Worm (Caenorhabditis elegans) whole organism, L1 larva: ENCODE results near the gene Y105C5A.1270.
A peak's percentile ranks its signal among the peaks of the same experiment; 100 is the strongest.

Experiments used
- C04F5.9 ChIP-seq: sonication (generic microtip); optimal IDR thresholded peaks from 2 replicates; lab custom pipeline; 2016; ENCODE audit warnings: missing genetic modification characterization, missing compliant biosample characterization
- C16A3.4 ChIP-seq: fragments of 150-350 bp; optimal IDR thresholded peaks from 2 replicates; lab custom pipeline; 2014; ENCODE audit warnings: missing biosample characterization, missing genetic modification characterization
- F16B12.6 ChIP-seq: fragments of 150-350 bp; optimal IDR thresholded peaks from 2 replicates; lab custom pipeline; 2014; ENCODE audit warnings: missing biosample characterization, missing genetic modification characterization
- aly-2 ChIP-seq: fragments of 150-350 bp; optimal IDR thresholded peaks from 2 replicates; lab custom pipeline; 2014; ENCODE audit warnings: missing biosample characterization, missing genetic modification characterization
- ama-1 ChIP-seq: fragments of 150-350 bp; optimal IDR thresholded peaks from 2 replicates; lab custom pipeline; 2014
- blmp-1 ChIP-seq: fragments of 150-350 bp; optimal IDR thresholded peaks from 2 replicates; lab custom pipeline; 2014; ENCODE audit warnings: missing biosample characterization, missing genetic modification characterization
- ceh-88 ChIP-seq: fragments of 200-800 bp; sonication (Bioruptor generic); IDR thresholded peaks from 2 replicates; pipeline ENCODE4 v1.3.6; 2022; ENCODE audit warnings: missing genetic modification characterization, missing compliant biosample characterization
- dsc-1 ChIP-seq: sonication (generic microtip); optimal IDR thresholded peaks from 2 replicates; lab custom pipeline; 2016; ENCODE audit warnings: mild to moderate bottlenecking, missing genetic modification characterization, missing compliant biosample characterization
- elt-3 ChIP-seq, 6 experiments: fragments of 150-350 bp in 1 of 6; sonication (generic microtip); optimal IDR thresholded peaks; 2 replicates each; lab custom pipeline; 2017 to 2018; ENCODE audit warnings: missing biosample characterization in 6 of 6, missing genetic modification characterization in 6 of 6, inconsistent platforms in 1 of 6
- fkh-10 ChIP-seq: sonication (generic microtip); optimal IDR thresholded peaks from 2 replicates; lab custom pipeline; 2017; ENCODE audit warnings: missing biosample characterization, missing genetic modification reagents, missing genetic modification characterization
- fos-1 ChIP-seq: fragments of 150-350 bp; optimal IDR thresholded peaks from 2 replicates; lab custom pipeline; 2014; ENCODE audit warnings: missing biosample characterization, missing genetic modification characterization
- irx-1 ChIP-seq: sonication (generic microtip); optimal IDR thresholded peaks from 2 replicates; lab custom pipeline; 2016; ENCODE audit warnings: missing genetic modification characterization, missing compliant biosample characterization
- isw-1 ChIP-seq: fragments of 200-800 bp; sonication (Bioruptor generic); IDR thresholded peaks from 2 replicates; pipeline ENCODE4 v1.3.6; 2022; ENCODE audit warnings: missing genetic modification characterization, missing compliant biosample characterization
- jun-1 ChIP-seq: fragments of 150-350 bp; optimal IDR thresholded peaks from 2 replicates; lab custom pipeline; 2014; ENCODE audit warnings: missing biosample characterization, missing genetic modification reagents, missing genetic modification characterization
- lin-14 ChIP-seq: fragments of 200-800 bp; sonication (Bioruptor generic); optimal IDR thresholded peaks from 2 replicates; lab custom pipeline; 2018; ENCODE audit warnings: mild to moderate bottlenecking, missing genetic modification characterization, moderate library complexity, missing compliant biosample characterization
- lin-15B ChIP-seq: fragments of 150-350 bp; sonication (generic microtip); optimal IDR thresholded peaks from 3 replicates; lab custom pipeline; 2014; ENCODE audit warnings: missing biosample characterization, missing genetic modification characterization
- lin-35 ChIP-seq, 2 experiments: fragments of 150-350 bp; optimal IDR thresholded peaks; 2 replicates each; lab custom pipeline; 2014; ENCODE audit warnings: missing biosample characterization in 2 of 2, missing genetic modification characterization in 2 of 2, missing genetic modification reagents in 2 of 2
- lsy-2 ChIP-seq, 2 experiments: fragments of 150-350 bp; optimal IDR thresholded peaks; 2 replicates each; lab custom pipeline; 2014; ENCODE audit warnings: missing biosample characterization in 2 of 2, missing genetic modification characterization in 2 of 2
- mab-9 ChIP-seq: fragments of 200-800 bp; sonication (Bioruptor generic); IDR thresholded peaks from 2 replicates; pipeline ENCODE4 v1.3.6; 2022; ENCODE audit warnings: missing genetic modification reagents, missing genetic modification characterization, missing compliant biosample characterization
- nhr-12 ChIP-seq: sonication (generic microtip); optimal IDR thresholded peaks from 2 replicates; lab custom pipeline; 2017; ENCODE audit warnings: missing biosample characterization, missing genetic modification characterization
- nhr-20 ChIP-seq: sonication (generic microtip); optimal IDR thresholded peaks from 2 replicates; lab custom pipeline; 2016; ENCODE audit warnings: mild to moderate bottlenecking, missing genetic modification characterization, missing compliant biosample characterization
- nhr-77 ChIP-seq: fragments of 150-350 bp; optimal IDR thresholded peaks from 2 replicates; lab custom pipeline; 2014; ENCODE audit warnings: missing biosample characterization, missing genetic modification characterization
- nhr-90 ChIP-seq: sonication (generic microtip); optimal IDR thresholded peaks from 2 replicates; lab custom pipeline; 2016; ENCODE audit warnings: mild to moderate bottlenecking, missing genetic modification characterization, missing compliant biosample characterization; ENCODE audit not compliant: poor library complexity
- pag-3 ChIP-seq: sonication (generic microtip); optimal IDR thresholded peaks from 2 replicates; lab custom pipeline; 2017; ENCODE audit warnings: missing genetic modification characterization, mild to moderate bottlenecking, missing compliant biosample characterization, antibody characterized with exemption, borderline replicate concordance; ENCODE audit not compliant: insufficient read depth
- pax-3 ChIP-seq: fragments of 200-800 bp; sonication (Bioruptor generic); optimal IDR thresholded peaks from 2 replicates; lab custom pipeline; 2018; ENCODE audit warnings: mild to moderate bottlenecking, missing genetic modification characterization, moderate library complexity, missing compliant biosample characterization
- rnt-1 ChIP-seq: sonication (generic microtip); optimal IDR thresholded peaks from 2 replicates; lab custom pipeline; 2016; ENCODE audit warnings: mild to moderate bottlenecking, missing genetic modification characterization, moderate library complexity, missing compliant biosample characterization
- skn-1 ChIP-seq: fragments of 150-350 bp; optimal IDR thresholded peaks from 2 replicates; lab custom pipeline; 2014; ENCODE audit warnings: missing biosample characterization, missing genetic modification characterization
- snpc-4 ChIP-seq: fragments of 150-350 bp; optimal IDR thresholded peaks from 2 replicates; lab custom pipeline; 2014; ENCODE audit warnings: missing biosample characterization, missing genetic modification characterization
- sptf-1 ChIP-seq: fragments of 150-350 bp; optimal IDR thresholded peaks from 2 replicates; lab custom pipeline; 2014; ENCODE audit warnings: missing biosample characterization, missing genetic modification characterization
- unc-86 ChIP-seq: sonication (generic microtip); optimal IDR thresholded peaks from 2 replicates; lab custom pipeline; 2016; ENCODE audit warnings: missing genetic modification characterization, missing compliant biosample characterization
- unc-98 ChIP-seq: fragments of 200-800 bp; sonication (Bioruptor generic); IDR thresholded peaks from 2 replicates; pipeline ENCODE4 v1.3.6; 2022; ENCODE audit warnings: missing genetic modification characterization, missing compliant biosample characterization
- vab-15 ChIP-seq: sonication (generic microtip); optimal IDR thresholded peaks from 2 replicates; lab custom pipeline; 2017; ENCODE audit warnings: missing genotype, mild to moderate bottlenecking, missing genetic modification characterization, missing compliant biosample characterization
- xbp-1 ChIP-seq: sonication (generic microtip); optimal IDR thresholded peaks from 2 replicates; lab custom pipeline; 2016; ENCODE audit warnings: missing genetic modification characterization, missing compliant biosample characterization
- zip-4 ChIP-seq: fragments of 200-800 bp; sonication (Bioruptor generic); optimal IDR thresholded peaks from 2 replicates; lab custom pipeline; 2018; ENCODE audit warnings: mild to moderate bottlenecking, missing genetic modification characterization, moderate library complexity, missing compliant biosample characterization
- ztf-11 ChIP-seq, 2 experiments: sonication (generic microtip); optimal IDR thresholded peaks; 2 replicates each; lab custom pipeline; 2016 to 2017; ENCODE audit warnings: missing genetic modification characterization in 2 of 2, missing biosample characterization in 1 of 2, missing compliant biosample characterization in 1 of 2
- ztf-4 ChIP-seq: fragments of 150-350 bp; optimal IDR thresholded peaks from 2 replicates; lab custom pipeline; 2014; ENCODE audit warnings: missing biosample characterization, missing genetic modification characterization

Y105C5A.1270 gene

DNA sequence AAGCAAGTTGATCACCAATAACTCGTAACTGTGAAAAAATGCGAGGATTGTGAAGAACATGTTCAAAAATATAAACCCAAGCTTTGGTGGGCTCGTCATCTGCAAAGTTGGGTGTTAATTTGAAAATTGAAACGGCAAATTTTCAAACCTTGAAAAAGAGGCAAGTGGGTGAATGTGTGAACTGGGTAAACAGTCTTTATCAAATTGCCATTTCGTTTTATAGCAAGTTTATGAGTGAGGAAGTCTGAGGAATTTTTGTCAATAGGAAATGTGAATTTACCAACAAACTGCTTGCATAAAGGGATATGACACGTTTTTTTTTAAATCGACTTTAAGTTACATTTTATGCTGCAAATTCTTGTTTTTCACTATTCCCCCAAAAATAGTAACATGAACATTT is at the start of gene Y105C5A.1270:
Gene Y105C5A.1270 (minus strand): TSS at position 101 of the 400 bp plus-strand sequence.
- no peak for TF ChIP-seq lin-35 (GFP tag; optimal IDR thresholded peaks at IDR 0.05; lab: Kevin White, UChicago)
- TF ChIP-seq lin-14 (GFP tag; lab: Kevin White, UChicago): no peak
- TF ChIP-seq unc-86 (tag; lab: Kevin White, UChicago): no peak
- no peak for TF ChIP-seq pax-3
- TF ChIP-seq C16A3.4: no peak
- TF ChIP-seq dsc-1 (tag; lab: Kevin White, UChicago): no peak
- TF ChIP-seq sptf-1 (tag; lab: Kevin White, UChicago): no peak
- no peak for TF ChIP-seq nhr-90 (tag; lab: Kevin White, UChicago)
- no peak for TF ChIP-seq snpc-4 (tag; lab: Kevin White, UChicago)
- TF ChIP-seq lin-15B: no peak
- no peak for TF ChIP-seq isw-1

DNA sequence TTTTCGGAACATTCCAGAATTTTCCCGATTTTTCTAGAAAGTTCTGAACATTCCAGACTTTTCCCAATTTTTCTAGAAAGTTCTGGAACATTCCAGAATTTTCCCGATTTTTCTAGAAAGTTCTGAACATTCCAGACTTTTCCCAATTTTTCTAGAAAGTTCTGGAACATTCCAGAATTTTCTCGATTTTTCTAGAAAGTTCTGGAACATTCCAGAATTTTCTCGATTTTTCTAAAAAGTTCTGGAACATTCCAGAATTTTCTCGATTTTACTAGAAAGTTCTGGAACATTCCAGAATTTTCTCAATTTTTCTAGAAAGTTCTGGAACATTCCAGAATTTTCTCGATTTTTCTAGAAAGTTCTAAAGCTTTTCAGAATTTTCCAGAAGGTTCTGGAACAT is 49.4 kb upstream of the Y105C5A.1270 start:
- TF ChIP-seq mab-9 (peak; percentile 59; the same call in 1 of the 2 replicates), unc-98 (GFP tag; lab: Robert Waterston, UW) (peak; percentile 64)
- TF ChIP-seq, all 84 proteins: peak for 2; not testable (repeated sequence) for 82

DNA sequence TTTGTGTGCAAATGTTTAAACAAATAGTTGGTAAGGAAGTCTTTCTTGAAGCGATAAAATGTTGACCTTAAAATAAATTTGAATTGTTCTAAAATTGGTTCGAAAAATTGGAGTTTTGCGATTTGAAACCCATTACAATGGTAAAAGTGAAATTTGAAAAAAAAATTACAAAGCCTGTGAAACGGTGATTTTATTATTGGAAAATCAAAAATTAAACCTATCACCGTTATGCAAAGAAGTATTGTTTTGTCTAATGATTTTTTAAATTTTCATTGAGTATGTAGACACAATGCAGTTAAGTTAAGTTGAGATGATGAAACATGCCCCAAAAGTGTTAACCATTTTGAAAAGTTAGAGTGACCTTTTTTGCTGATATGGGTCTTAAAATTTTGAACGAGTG is 48.4 kb upstream of the Y105C5A.1270 start:
- TF ChIP-seq elt-3 (tag; optimal IDR thresholded peaks at IDR 0.05; lab: Kevin White, UChicago) (no peak), rnt-1 (tag; lab: Kevin White, UChicago) (no peak), xbp-1 (tag; lab: Kevin White, UChicago) (no peak), skn-1 (tag; lab: Kevin White, UChicago) (no peak), ceh-88 (GFP tag; lab: Robert Waterston, UW) (no peak)

DNA sequence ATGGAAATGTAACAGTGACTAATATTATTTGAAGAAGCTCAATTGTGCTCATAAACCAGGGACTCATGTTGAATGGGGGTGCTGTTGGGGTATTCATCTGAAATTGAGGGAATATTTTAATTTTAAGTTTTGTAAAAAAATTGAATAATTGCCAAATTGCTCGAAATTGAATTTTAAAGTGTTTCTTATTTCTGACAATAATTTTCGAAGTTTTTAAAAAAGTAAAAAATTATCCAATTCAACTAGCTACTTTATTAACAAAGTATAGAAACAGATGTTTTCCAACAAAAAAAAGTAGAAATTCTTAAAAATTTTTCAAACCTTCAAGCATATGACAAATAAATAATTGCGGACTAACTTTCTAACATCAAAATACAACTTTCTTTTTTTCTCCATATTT is 47.7 kb upstream of the Y105C5A.1270 start, which contains the start of gene srv-14:
Gene srv-14 (minus strand): TSS at position 101 of the 400 bp plus-strand sequence.
- TF ChIP-seq ama-1 (lab: Kevin White, UChicago) (no peak), ztf-11 (tag; optimal IDR thresholded peaks at IDR 0.05; lab: Kevin White, UChicago) (no peak), pag-3 (tag; lab: Kevin White, UChicago) (no peak), pax-3 (no peak), nhr-12 (tag; lab: Kevin White, UChicago) (no peak)
- TF ChIP-seq, all 84 proteins: peak for 0

DNA sequence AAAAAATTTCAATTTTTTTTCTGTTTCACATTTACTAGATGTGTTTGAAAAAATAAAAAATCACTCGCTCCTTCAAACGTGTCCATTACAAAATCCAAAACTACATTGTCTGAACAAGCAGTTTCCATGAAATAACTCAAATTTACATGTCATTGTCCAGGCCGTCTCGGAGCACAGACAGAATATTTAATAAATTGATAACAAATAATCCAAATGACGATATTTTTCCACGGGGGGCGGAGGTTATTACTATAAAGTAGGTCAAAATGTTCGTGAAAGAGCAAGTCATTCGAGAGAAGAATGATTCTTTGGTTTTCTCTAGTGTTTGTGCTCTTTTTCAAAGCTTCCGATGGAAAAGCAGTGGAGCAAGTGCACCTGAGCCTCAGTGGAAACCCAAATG is 37.5 kb upstream of the Y105C5A.1270 start, which contains the start of gene Y105C5B.3:
Gene Y105C5B.3 (plus strand): TSS at position 301 of the 400 bp plus-strand sequence.
- TF ChIP-seq C04F5.9 (tag; lab: Kevin White, UChicago) (no peak), F16B12.6 (tag; lab: Kevin White, UChicago) (no peak), skn-1 (tag; lab: Kevin White, UChicago) (no peak), fkh-10 (no peak), ama-1 (lab: Kevin White, UChicago) (no peak), fos-1 (tag; lab: Kevin White, UChicago) (no peak), irx-1 (tag; lab: Kevin White, UChicago) (no peak), aly-2 (tag; lab: Kevin White, UChicago) (no peak), ztf-4 (tag; lab: Kevin White, UChicago) (no peak), pax-3 (no peak)

DNA sequence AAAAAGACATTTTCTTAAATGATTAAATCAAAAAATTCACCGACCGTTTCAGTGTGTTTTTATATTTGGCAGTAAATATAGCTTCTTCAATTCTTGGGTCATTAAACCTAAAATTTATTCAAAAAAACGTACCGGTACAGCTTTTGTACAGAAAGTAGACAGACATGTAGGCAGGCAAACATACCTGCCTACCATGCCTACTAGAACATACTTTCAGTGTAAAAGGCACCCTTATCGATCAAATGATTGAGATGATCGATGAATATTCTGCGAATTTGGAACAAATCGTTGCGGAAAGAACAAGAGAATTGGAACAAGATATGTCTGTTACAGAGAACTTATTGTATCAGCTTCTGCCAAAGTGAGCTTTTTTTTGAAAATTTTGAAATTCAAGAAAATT is 33.7 kb upstream of the Y105C5A.1270 start:
- TF ChIP-seq lsy-2 (tag; optimal IDR thresholded peaks at IDR 0.05; lab: Kevin White, UChicago): no peak
- TF ChIP-seq nhr-90 (tag; lab: Kevin White, UChicago): no peak
- TF ChIP-seq nhr-20: no peak
- TF ChIP-seq jun-1: no peak
- TF ChIP-seq isw-1: no peak
- TF ChIP-seq zip-4: no peak
- no peak for TF ChIP-seq ceh-88 (GFP tag; lab: Robert Waterston, UW)
- TF ChIP-seq nhr-77 (tag; lab: Kevin White, UChicago): no peak
- no peak for TF ChIP-seq vab-15 (tag; lab: Kevin White, UChicago)
- TF ChIP-seq C16A3.4: no peak
- TF ChIP-seq blmp-1 (tag; lab: Kevin White, UChicago): no peak
- TF ChIP-seq rnt-1 (tag; lab: Kevin White, UChicago): no peak
